Worm (Caenorhabditis elegans) whole organism, late embryonic: Measurements from ENCODE around the gene F02C12.2.
A peak's percentile ranks its signal among the peaks of the same experiment; 100 is the strongest.

ENCODE experiments used
- C08G9.2 ChIP-seq: sonication (generic microtip); optimal IDR thresholded peaks from 2 replicates; lab custom pipeline; 2016; ENCODE audit warnings: mild to moderate bottlenecking, missing genetic modification characterization, moderate library complexity, missing compliant biosample characterization
- C38D4.7 ChIP-seq: fragments of 200-800 bp; sonication (Bioruptor generic); optimal IDR thresholded peaks from 2 replicates; lab custom pipeline; 2018; ENCODE audit warnings: mild to moderate bottlenecking, missing genetic modification characterization, moderate library complexity, missing compliant biosample characterization
- F13H6.1 ChIP-seq: sonication (generic microtip); optimal IDR thresholded peaks from 2 replicates; lab custom pipeline; 2016; ENCODE audit warnings: missing genetic modification characterization, missing compliant biosample characterization
- T23F11.4 ChIP-seq: fragments of 200-800 bp; sonication (Bioruptor generic); optimal IDR thresholded peaks from 2 replicates; lab custom pipeline; 2018; ENCODE audit warnings: mild to moderate bottlenecking, missing genetic modification characterization, missing compliant biosample characterization
- Y22D7AL.16 ChIP-seq: sonication (generic microtip); optimal IDR thresholded peaks from 2 replicates; lab custom pipeline; 2016; ENCODE audit warnings: missing genetic modification characterization, missing compliant biosample characterization
- ahr-1 ChIP-seq: sonication (generic microtip); optimal IDR thresholded peaks from 2 replicates; lab custom pipeline; 2016; ENCODE audit warnings: missing genetic modification characterization, missing compliant biosample characterization
- ceh-14 ChIP-seq: sonication (generic microtip); optimal IDR thresholded peaks from 2 replicates; lab custom pipeline; 2016; ENCODE audit warnings: missing genotype, missing genetic modification characterization, missing compliant biosample characterization
- ceh-18 ChIP-seq: sonication (generic microtip); optimal IDR thresholded peaks from 2 replicates; lab custom pipeline; 2016; ENCODE audit warnings: missing genetic modification characterization, missing compliant biosample characterization
- ceh-19 ChIP-seq: fragments of 200-800 bp; sonication (Bioruptor generic); optimal IDR thresholded peaks from 2 replicates; lab custom pipeline; 2018; ENCODE audit warnings: mild to moderate bottlenecking, missing genetic modification characterization, missing compliant biosample characterization
- ceh-2 ChIP-seq: sonication (generic microtip); optimal IDR thresholded peaks from 2 replicates; lab custom pipeline; 2016; ENCODE audit warnings: missing genotype, missing genetic modification characterization, missing compliant biosample characterization
- ceh-22 ChIP-seq: sonication (generic microtip); optimal IDR thresholded peaks from 2 replicates; lab custom pipeline; 2017; ENCODE audit warnings: missing biosample characterization, missing genetic modification characterization
- ceh-31 ChIP-seq: sonication (generic microtip); optimal IDR thresholded peaks from 2 replicates; lab custom pipeline; 2016; ENCODE audit warnings: missing genetic modification characterization, missing compliant biosample characterization
- ceh-34 ChIP-seq: sonication (generic microtip); optimal IDR thresholded peaks from 2 replicates; lab custom pipeline; 2016; ENCODE audit warnings: mild to moderate bottlenecking, missing genetic modification characterization, missing compliant biosample characterization
- ceh-48 ChIP-seq: sonication (generic microtip); optimal IDR thresholded peaks from 2 replicates; lab custom pipeline; 2016; ENCODE audit warnings: missing genetic modification characterization, inconsistent platforms, missing compliant biosample characterization
- che-1 ChIP-seq: sonication (generic microtip); optimal IDR thresholded peaks from 2 replicates; lab custom pipeline; 2016; ENCODE audit warnings: mild to moderate bottlenecking, missing genetic modification characterization, missing compliant biosample characterization
- dmd-4 ChIP-seq: sonication (generic microtip); optimal IDR thresholded peaks from 2 replicates; lab custom pipeline; 2016; ENCODE audit warnings: borderline replicate concordance, missing genetic modification characterization, missing compliant biosample characterization
- dve-1 ChIP-seq: sonication (generic microtip); optimal IDR thresholded peaks from 2 replicates; lab custom pipeline; 2017; ENCODE audit warnings: antibody characterized with exemption, mild to moderate bottlenecking, missing genetic modification characterization, missing compliant biosample characterization
- elt-2 ChIP-seq: sonication (generic microtip); optimal IDR thresholded peaks from 2 replicates; lab custom pipeline; 2016; ENCODE audit warnings: missing genetic modification reagents, missing genetic modification characterization, missing compliant biosample characterization
- ets-4 ChIP-seq: sonication (generic microtip); optimal IDR thresholded peaks from 2 replicates; lab custom pipeline; 2016; ENCODE audit warnings: missing genetic modification characterization, missing compliant biosample characterization
- fax-1 ChIP-seq: sonication (generic microtip); optimal IDR thresholded peaks from 2 replicates; lab custom pipeline; 2016; ENCODE audit warnings: missing genotype, missing genetic modification characterization, missing compliant biosample characterization
- fkh-10 ChIP-seq: fragments of 150-350 bp; optimal IDR thresholded peaks from 2 replicates; lab custom pipeline; 2014; ENCODE audit warnings: missing biosample characterization, missing genetic modification reagents, missing genetic modification characterization
- fkh-6 ChIP-seq: sonication (generic microtip); optimal IDR thresholded peaks from 2 replicates; lab custom pipeline; 2016; ENCODE audit warnings: missing genetic modification characterization, missing compliant biosample characterization
- gmeb-2 ChIP-seq: sonication (generic microtip); optimal IDR thresholded peaks from 2 replicates; lab custom pipeline; 2016; ENCODE audit warnings: missing genetic modification characterization, inconsistent platforms, missing compliant biosample characterization
- hlh-15 ChIP-seq: sonication (generic microtip); optimal IDR thresholded peaks from 2 replicates; lab custom pipeline; 2016; ENCODE audit warnings: missing genetic modification characterization, missing compliant biosample characterization
- hlh-30 ChIP-seq: sonication (generic microtip); optimal IDR thresholded peaks from 2 replicates; lab custom pipeline; 2017; ENCODE audit warnings: antibody characterized with exemption, missing genetic modification characterization, missing compliant biosample characterization; ENCODE audit not compliant: insufficient read depth
- hlh-6 ChIP-seq: sonication (generic microtip); optimal IDR thresholded peaks from 2 replicates; lab custom pipeline; 2016; ENCODE audit warnings: missing genotype, missing genetic modification characterization, missing compliant biosample characterization
- hlh-8 ChIP-seq: sonication (generic microtip); optimal IDR thresholded peaks from 2 replicates; lab custom pipeline; 2016; ENCODE audit warnings: missing genotype, missing genetic modification characterization, missing compliant biosample characterization
- lin-11 ChIP-seq: fragments of 200-800 bp; sonication (Bioruptor generic); optimal IDR thresholded peaks from 2 replicates; lab custom pipeline; 2018; ENCODE audit warnings: mild to moderate bottlenecking, missing genetic modification characterization, missing compliant biosample characterization
- madf-2 ChIP-seq: sonication (generic microtip); optimal IDR thresholded peaks from 2 replicates; lab custom pipeline; 2017; ENCODE audit warnings: missing genetic modification characterization, missing compliant biosample characterization
- mec-3 ChIP-seq: sonication (generic microtip); optimal IDR thresholded peaks from 2 replicates; lab custom pipeline; 2016; ENCODE audit warnings: borderline replicate concordance, missing genetic modification characterization, missing compliant biosample characterization
- nhr-11 ChIP-seq: fragments of 150-350 bp; optimal IDR thresholded peaks from 2 replicates; lab custom pipeline; 2014; ENCODE audit warnings: missing biosample characterization, missing genetic modification characterization
- npax-4 ChIP-seq: sonication (generic microtip); optimal IDR thresholded peaks from 2 replicates; lab custom pipeline; 2016; ENCODE audit warnings: missing genetic modification characterization, missing compliant biosample characterization
- pat-9 ChIP-seq: fragments of 200-800 bp; sonication (Bioruptor generic); optimal IDR thresholded peaks from 2 replicates; lab custom pipeline; 2018; ENCODE audit warnings: mild to moderate bottlenecking, missing genetic modification characterization, moderate library complexity, missing compliant biosample characterization
- pax-1 ChIP-seq: fragments of 150-350 bp; optimal IDR thresholded peaks from 2 replicates; lab custom pipeline; 2014; ENCODE audit warnings: missing biosample characterization, missing genetic modification characterization
- pha-2 ChIP-seq: sonication (generic microtip); optimal IDR thresholded peaks from 2 replicates; lab custom pipeline; 2017; ENCODE audit warnings: mild to moderate bottlenecking, missing genetic modification characterization, missing compliant biosample characterization
- pqm-1 ChIP-seq: sonication (generic microtip); optimal IDR thresholded peaks from 2 replicates; lab custom pipeline; 2016; ENCODE audit warnings: missing genetic modification characterization, missing compliant biosample characterization
- pros-1 ChIP-seq: fragments of 150-350 bp; optimal IDR thresholded peaks from 2 replicates; lab custom pipeline; 2014; ENCODE audit warnings: missing biosample characterization, missing genetic modification reagents, missing genetic modification characterization
- ref-2 ChIP-seq: sonication (generic microtip); optimal IDR thresholded peaks from 2 replicates; lab custom pipeline; 2016; ENCODE audit warnings: missing genetic modification characterization, missing compliant biosample characterization
- rnt-1 ChIP-seq: sonication (generic microtip); optimal IDR thresholded peaks from 2 replicates; lab custom pipeline; 2016; ENCODE audit warnings: missing genetic modification characterization, missing compliant biosample characterization
- sdc-2 ChIP-seq: sonication (generic microtip); optimal IDR thresholded peaks from 2 replicates; lab custom pipeline; 2016; ENCODE audit warnings: missing genotype, missing genetic modification characterization, missing compliant biosample characterization
- sox-2 ChIP-seq: fragments of 200-800 bp; sonication (Bioruptor generic); IDR thresholded peaks from 2 replicates; pipeline ENCODE4 v1.3.6; 2022; ENCODE audit warnings: missing genetic modification reagents, missing genetic modification characterization, missing compliant biosample characterization
- sox-4 ChIP-seq: sonication (generic microtip); optimal IDR thresholded peaks from 2 replicates; lab custom pipeline; 2017; ENCODE audit warnings: mild to moderate bottlenecking, missing genetic modification characterization, inconsistent platforms, missing compliant biosample characterization
- syd-9 ChIP-seq: sonication (generic microtip); optimal IDR thresholded peaks from 2 replicates; lab custom pipeline; 2016; ENCODE audit warnings: mild to moderate bottlenecking, missing genetic modification characterization, moderate library complexity, missing compliant biosample characterization
- tbx-2 ChIP-seq: sonication (generic microtip); optimal IDR thresholded peaks from 2 replicates; lab custom pipeline; 2016; ENCODE audit warnings: missing genetic modification characterization, missing compliant biosample characterization
- ttx-3 ChIP-seq: sonication (generic microtip); optimal IDR thresholded peaks from 2 replicates; lab custom pipeline; 2016; ENCODE audit warnings: missing genetic modification reagents, missing genetic modification characterization, missing compliant biosample characterization
- unc-3 ChIP-seq, 2 experiments: fragments of 200-800 bp in 1 of 2; sonication (Bioruptor generic) in 1 of 2; sonication (generic microtip) in 1 of 2; conservative IDR thresholded peaks in 1 of 2; optimal IDR thresholded peaks in 1 of 2; 2 replicates each; pipeline versions ENCODE4 v1.3.6 to Lab custom; 2016 to 2022; ENCODE audit warnings: missing compliant biosample characterization in 2 of 2, missing genetic modification characterization in 2 of 2, missing genetic modification reagents in 1 of 2
- unc-42 ChIP-seq: sonication (generic microtip); optimal IDR thresholded peaks from 2 replicates; lab custom pipeline; 2016; ENCODE audit warnings: missing genotype, missing genetic modification characterization, missing compliant biosample characterization
- zip-5 ChIP-seq: sonication (generic microtip); optimal IDR thresholded peaks from 2 replicates; lab custom pipeline; 2016; ENCODE audit warnings: missing genetic modification characterization, missing compliant biosample characterization

The F02C12.2 gene

ce11 chrX:13399221-13399620, at the start of gene F02C12.2:
Gene F02C12.2, minus strand, starts transcription at chrX:13399321.
- no peak for TF ChIP-seq npax-4 (tag; lab: Kevin White, UChicago)
- TF ChIP-seq F13H6.1 (tag; lab: Kevin White, UChicago) = no peak
- no peak for TF ChIP-seq ceh-22 (tag; lab: Kevin White, UChicago)
- TF ChIP-seq zip-5 (tag; lab: Kevin White, UChicago) = no peak
- TF ChIP-seq mec-3 (tag; lab: Kevin White, UChicago) = no peak
- TF ChIP-seq tbx-2 (tag; lab: Kevin White, UChicago) = no peak
- TF ChIP-seq pqm-1 (tag; lab: Kevin White, UChicago) = no peak
- no peak for TF ChIP-seq dmd-4 (tag; lab: Kevin White, UChicago)
- TF ChIP-seq fkh-10 (GFP tag; lab: Kevin White, UChicago) = no peak
- TF ChIP-seq nhr-11 = no peak
- TF ChIP-seq che-1 (tag; lab: Kevin White, UChicago) = no peak
- TF ChIP-seq gmeb-2 (tag; lab: Kevin White, UChicago) = no peak
- TF ChIP-seq syd-9 (tag; lab: Kevin White, UChicago) = no peak
- no peak for TF ChIP-seq ceh-34 (tag; lab: Kevin White, UChicago)
- TF ChIP-seq rnt-1 (tag; lab: Kevin White, UChicago) = no peak
- TF ChIP-seq ceh-31 (tag; lab: Kevin White, UChicago) = no peak
- TF ChIP-seq pax-1 (tag; lab: Kevin White, UChicago) = no peak

ce11 chrX:13448665-13449099, 49.6 kb upstream of the F02C12.2 start:
- TF ChIP-seq C38D4.7 (peak; percentile 47), ceh-34 (tag; lab: Kevin White, UChicago) (peak; percentile 28), F13H6.1 (tag; lab: Kevin White, UChicago) (peak; percentile 57), ceh-48 (tag; lab: Kevin White, UChicago) (peak; percentile 41), unc-3 (GFP tag; conservative IDR thresholded peaks at IDR 0.05; lab: Robert Waterston, UW) (peak; percentile 62; the same call in 1 of the 2 replicates), unc-3 (tag; optimal IDR thresholded peaks at IDR 0.05; lab: Kevin White, UChicago) (peak; percentile 41), C08G9.2 (tag; lab: Kevin White, UChicago) (peak; percentile 74), pros-1 (tag; lab: Kevin White, UChicago) (peak; percentile 2), lin-11 (tag; lab: Kevin White, UChicago) (peak; percentile 35), ets-4 (tag; lab: Kevin White, UChicago) (peak; percentile 34), ceh-14 (tag; lab: Kevin White, UChicago) (peak; percentile 54), ref-2 (tag; lab: Kevin White, UChicago) (peak; percentile 26), ttx-3 (tag; lab: Kevin White, UChicago) (peak; percentile 63), unc-42 (tag; lab: Kevin White, UChicago) (peak; percentile 46), pha-2 (peak; percentile 75), fkh-6 (tag; lab: Kevin White, UChicago) (peak; percentile 67), ceh-18 (peak; percentile 66), sdc-2 (tag; lab: Kevin White, UChicago) (peak; percentile 92), ceh-2 (tag; lab: Kevin White, UChicago) (peak; percentile 33), ahr-1 (tag; lab: Kevin White, UChicago) (peak; percentile 43), fax-1 (tag; lab: Kevin White, UChicago) (peak; percentile 45), syd-9 (tag; lab: Kevin White, UChicago) (peak; percentile 56), hlh-15 (tag; lab: Kevin White, UChicago) (peak; percentile 7), ceh-19 (peak; percentile 81), npax-4 (tag; lab: Kevin White, UChicago) (peak; percentile 47), che-1 (tag; lab: Kevin White, UChicago) (peak; percentile 72), pat-9 (tag; lab: Kevin White, UChicago) (peak; percentile 70), hlh-8 (tag; lab: Kevin White, UChicago) (peak; percentile 0), dve-1 (tag; lab: Kevin White, UChicago) (peak; percentile 64), sox-4 (tag; lab: Kevin White, UChicago) (peak; percentile 72), ceh-31 (tag; lab: Kevin White, UChicago) (peak; percentile 35), sox-2 (GFP tag; lab: Robert Waterston, UW) (0 out of 2 replicates have a peak, but pooled peaks have one; percentile 8), tbx-2 (tag; lab: Kevin White, UChicago) (peak; percentile 63), elt-2 (tag; lab: Kevin White, UChicago) (peak; percentile 66), mec-3 (tag; lab: Kevin White, UChicago) (peak; percentile 26), dmd-4 (tag; lab: Kevin White, UChicago) (peak; percentile 60), T23F11.4 (GFP tag; lab: Kevin White, UChicago) (peak; percentile 45), hlh-6 (tag; lab: Kevin White, UChicago) (peak; percentile 57), Y22D7AL.16 (tag; lab: Kevin White, UChicago) (peak; percentile 13), madf-2 (tag; lab: Kevin White, UChicago) (peak; percentile 74), pqm-1 (tag; lab: Kevin White, UChicago) (peak; percentile 56), rnt-1 (tag; lab: Kevin White, UChicago) (peak; percentile 53), hlh-30 (tag; lab: Kevin White, UChicago) (peak; percentile 58)
